Worm (Caenorhabditis elegans): ENCODE data around the gene F25D1.8.

F25D1.8 gene

DNA sequence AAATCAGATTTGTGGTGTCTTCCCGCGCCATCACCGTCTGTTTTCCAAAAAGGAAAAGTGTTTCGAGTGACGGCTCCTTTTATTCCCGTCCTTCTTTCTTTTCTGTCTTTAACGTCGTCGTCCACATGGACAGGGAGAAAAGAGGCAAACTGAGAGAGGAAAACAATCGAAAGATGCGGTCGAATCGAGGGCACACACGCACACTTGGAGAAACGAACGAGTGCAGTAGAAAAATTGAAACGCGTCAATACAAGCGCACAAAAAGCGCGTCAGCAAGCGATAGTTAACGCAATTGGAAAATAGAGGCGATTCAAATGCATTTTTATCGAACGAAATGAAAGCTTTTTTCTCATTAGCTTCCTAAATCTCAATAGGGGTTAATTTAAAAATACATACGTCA lies 2.4 kb upstream of the F25D1.8 start (continued):
- TF ChIP-seq madf-5 (GFP tag; IDR thresholded peaks at IDR 0.05) (no peak), zip-11 (GFP tag; IDR thresholded peaks at IDR 0.05) (no peak), unc-130 (GFP tag; optimal IDR thresholded peaks at IDR 0.05) (peak; percentile 46), zip-2 (tag; optimal IDR thresholded peaks at IDR 0.05) (no peak), nhr-102 (tag; optimal IDR thresholded peaks at IDR 0.05) (peak; percentile 81), mep-1 (tag; optimal IDR thresholded peaks at IDR 0.05) (peak; percentile 94), hif-1 (tag; optimal IDR thresholded peaks at IDR 0.05) (peak; percentile 47 to 81), rbr-2 (tag; optimal IDR thresholded peaks at IDR 0.05) (peak; percentile 93), jun-1 (tag; optimal IDR thresholded peaks at IDR 0.05) (peak; percentile 17), tra-1 (GFP tag; IDR thresholded peaks at IDR 0.05) (peak; percentile 64; the same call in 1 of the 2 replicates), Y105C5A.15 (GFP tag; IDR thresholded peaks at IDR 0.05) (no peak), zfp-3 (GFP tag; conservative IDR thresholded peaks at IDR 0.05) (no peak), cey-2 (tag; optimal IDR thresholded peaks at IDR 0.05; ENCODE audit: borderline replicate concordance, insufficient read depth) (no peak), pha-4 (GFP tag; IDR thresholded peaks at IDR 0.05) (peak; percentile 63; the same call in 1 of the 2 replicates), pha-4 (tag; optimal IDR thresholded peaks at IDR 0.05) (peak; percentile 92), mxl-3 (GFP tag; optimal IDR thresholded peaks at IDR 0.05) (peak; percentile 94), vab-7 (GFP tag; IDR thresholded peaks at IDR 0.05) (peak; percentile 37; the same call in 1 of the 2 replicates), mdt-29 (GFP tag; IDR thresholded peaks at IDR 0.05) (no peak), Y75B8A.6 (GFP tag; IDR thresholded peaks at IDR 0.05) (no peak), ceh-62 (tag; optimal IDR thresholded peaks at IDR 0.05) (no peak), mxl-2 (GFP tag; conservative IDR thresholded peaks at IDR 0.05) (no peak), nhr-76 (tag; optimal IDR thresholded peaks at IDR 0.05) (no peak)

ce11 chrV:10540024-10540423 lies 810 bp downstream of the F25D1.8 start, which contains the start of gene degt-1:
Gene degt-1 (plus strand): TSS chrV:10540324.
- no peak for TF ChIP-seq Y105C5A.15 (GFP tag; IDR thresholded peaks at IDR 0.05)
- no peak for TF ChIP-seq aly-2 (tag; optimal IDR thresholded peaks at IDR 0.05)
- TF ChIP-seq rbr-2 (tag; optimal IDR thresholded peaks at IDR 0.05): no peak
- no peak for TF ChIP-seq ZK337.2 (GFP tag; IDR thresholded peaks at IDR 0.05)
- no peak for TF ChIP-seq zag-1 (tag; optimal IDR thresholded peaks at IDR 0.05)
- no peak for TF ChIP-seq lin-1 (GFP tag; IDR thresholded peaks at IDR 0.05)
- TF ChIP-seq mdl-1 (tag; optimal IDR thresholded peaks at IDR 0.05): no peak
- no peak for TF ChIP-seq nhr-102 (tag; optimal IDR thresholded peaks at IDR 0.05)
- no peak for TF ChIP-seq sdz-12 (GFP tag; optimal IDR thresholded peaks at IDR 0.05)
- TF ChIP-seq nhr-28 (tag; optimal IDR thresholded peaks at IDR 0.05): no peak
- TF ChIP-seq attf-4 (tag; optimal IDR thresholded peaks at IDR 0.05): no peak
- no peak for TF ChIP-seq snpc-4 (tag; optimal IDR thresholded peaks at IDR 0.05)

DNA sequence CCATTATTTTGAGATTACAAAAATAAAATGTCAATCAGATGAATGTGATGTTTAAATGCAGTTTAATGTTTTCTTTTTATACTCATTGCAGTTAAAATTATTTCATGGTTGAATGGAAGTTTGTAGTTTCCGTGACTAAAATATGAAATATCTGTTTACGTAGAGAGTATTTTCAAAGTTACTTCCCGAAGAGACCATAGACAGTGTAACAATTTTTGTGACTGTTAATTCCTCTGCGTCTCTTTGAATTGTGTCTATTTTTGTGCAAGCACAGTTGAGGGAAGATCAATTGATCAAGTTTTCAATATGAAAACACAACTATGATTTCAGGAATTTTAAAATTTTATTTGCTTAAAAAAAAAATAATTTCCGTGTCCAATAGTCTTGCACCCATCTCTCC lies 7.5 kb downstream of the F25D1.8 start, which contains the start of gene F25D1.5:
Gene F25D1.5 (minus strand): TSS at position 35 of the 400 bp plus-strand sequence.
- TF ChIP-seq lin-29 (GFP tag; IDR thresholded peaks at IDR 0.05) (no peak), mxl-3 (GFP tag; optimal IDR thresholded peaks at IDR 0.05) (no peak), ctbp-1 (GFP tag; IDR thresholded peaks at IDR 0.05) (no peak), lin-13 (GFP tag; optimal IDR thresholded peaks at IDR 0.05) (no peak), nhr-10 (tag; optimal IDR thresholded peaks at IDR 0.05) (no peak), nhr-77 (tag; optimal IDR thresholded peaks at IDR 0.05) (peak; percentile 98), F44E2.7 (GFP tag; IDR thresholded peaks at IDR 0.05) (no peak), arid-1 (GFP tag; conservative IDR thresholded peaks at IDR 0.05) (no peak), nhr-28 (tag; optimal IDR thresholded peaks at IDR 0.05) (peak; percentile 98), mep-1 (tag; optimal IDR thresholded peaks at IDR 0.05) (no peak), spr-3 (GFP tag; optimal IDR thresholded peaks at IDR 0.05) (no peak), aly-2 (tag; optimal IDR thresholded peaks at IDR 0.05) (no peak), cey-2 (tag; optimal IDR thresholded peaks at IDR 0.05; ENCODE audit: borderline replicate concordance, insufficient read depth) (no peak), jun-1 (tag; optimal IDR thresholded peaks at IDR 0.05) (no peak), nhr-6 (tag; optimal IDR thresholded peaks at IDR 0.05) (no peak), nhr-111 (GFP tag; optimal IDR thresholded peaks at IDR 0.05) (no peak), daf-16 (GFP tag; optimal IDR thresholded peaks at IDR 0.05) (no peak), daf-16 (tag; optimal IDR thresholded peaks at IDR 0.05) (peak; percentile 90), mdl-1 (tag; optimal IDR thresholded peaks at IDR 0.05) (no peak)

Data from whole organism, L4 larva.